Worm (Caenorhabditis elegans) whole organism, young adult: ENCODE measurements around the gene F16B12.4.
A peak's percentile ranks its signal among the peaks of the same experiment; 100 is the strongest.

Source experiments
- B0019.2 ChIP-seq: fragments of 200-800 bp; sonication (Bioruptor generic); conservative IDR thresholded peaks from 2 replicates; pipeline ENCODE4 v1.3.6; 2022; ENCODE audit warnings: missing genetic modification reagents, missing genetic modification characterization, missing compliant biosample characterization
- C06A6.2 ChIP-seq: fragments of 200-800 bp; sonication (Bioruptor generic); conservative IDR thresholded peaks from 2 replicates; pipeline ENCODE4 v1.3.6; 2022; ENCODE audit warnings: missing genetic modification characterization, missing compliant biosample characterization
- C17E4.6 ChIP-seq: fragments of 200-800 bp; sonication (Bioruptor generic); IDR thresholded peaks from 2 replicates; pipeline ENCODE4 v1.3.6; 2022; ENCODE audit warnings: missing genetic modification reagents, missing genetic modification characterization, missing compliant biosample characterization
- F39B2.1 ChIP-seq: fragments of 200-800 bp; sonication (Bioruptor generic); IDR thresholded peaks from 2 replicates; pipeline ENCODE4 v1.3.6; 2022; ENCODE audit warnings: missing genetic modification reagents, missing genetic modification characterization, missing compliant biosample characterization
- F57C9.4 ChIP-seq: sonication (generic microtip); optimal IDR thresholded peaks from 2 replicates; lab custom pipeline; 2017; ENCODE audit warnings: mild to moderate bottlenecking, missing genetic modification characterization, missing compliant biosample characterization
- K11D2.4 ChIP-seq: fragments of 200-800 bp; sonication (Bioruptor generic); IDR thresholded peaks from 2 replicates; pipeline ENCODE4 v1.3.6; 2022; ENCODE audit warnings: missing genetic modification reagents, missing genetic modification characterization, missing compliant biosample characterization
- T07F8.4 ChIP-seq: sonication (generic microtip); optimal IDR thresholded peaks from 2 replicates; lab custom pipeline; 2016; ENCODE audit warnings: mild to moderate bottlenecking, missing genetic modification characterization, moderate library complexity, missing compliant biosample characterization
- Y67H2A.10 ChIP-seq: fragments of 200-800 bp; sonication (Bioruptor generic); conservative IDR thresholded peaks from 2 replicates; pipeline ENCODE4 v1.3.6; 2022; ENCODE audit warnings: missing genetic modification reagents, missing genetic modification characterization, missing compliant biosample characterization
- Y95B8A.8 ChIP-seq: fragments of 200-800 bp; sonication (Bioruptor generic); IDR thresholded peaks from 2 replicates; pipeline ENCODE4 v1.3.6; 2022; ENCODE audit warnings: missing genetic modification reagents, missing genetic modification characterization, missing compliant biosample characterization
- akir-1 ChIP-seq: fragments of 200-800 bp; sonication (Bioruptor generic); optimal IDR thresholded peaks from 2 replicates; lab custom pipeline; 2018; ENCODE audit warnings: mild to moderate bottlenecking, missing genetic modification characterization, moderate library complexity, missing compliant biosample characterization
- aptf-2 ChIP-seq: fragments of 200-800 bp; sonication (Bioruptor generic); conservative IDR thresholded peaks from 2 replicates; pipeline ENCODE4 v1.3.6; 2022; ENCODE audit warnings: missing genetic modification reagents, missing genetic modification characterization, missing compliant biosample characterization
- attf-5 ChIP-seq: fragments of 200-800 bp; sonication (Bioruptor generic); optimal IDR thresholded peaks from 2 replicates; lab custom pipeline; 2018; ENCODE audit warnings: mild to moderate bottlenecking, missing genetic modification characterization, missing compliant biosample characterization
- ceh-27 ChIP-seq: fragments of 200-800 bp; sonication (Bioruptor generic); optimal IDR thresholded peaks from 2 replicates; lab custom pipeline; 2018; ENCODE audit warnings: mild to moderate bottlenecking, missing genetic modification characterization, moderate library complexity, missing compliant biosample characterization
- ceh-58 ChIP-seq: fragments of 200-800 bp; sonication (Bioruptor generic); IDR thresholded peaks from 2 replicates; pipeline ENCODE4 v1.3.6; 2022; ENCODE audit warnings: missing genetic modification characterization, missing compliant biosample characterization
- chd-7 ChIP-seq: sonication (generic microtip); optimal IDR thresholded peaks from 2 replicates; lab custom pipeline; 2016; ENCODE audit warnings: mild to moderate bottlenecking, missing genetic modification characterization, moderate library complexity, missing compliant biosample characterization
- efl-1 ChIP-seq: fragments of 150-350 bp; optimal IDR thresholded peaks from 2 replicates; lab custom pipeline; 2014; ENCODE audit warnings: missing biosample characterization, missing genetic modification reagents, missing genetic modification characterization
- egl-18 ChIP-seq: fragments of 200-800 bp; sonication (Bioruptor generic); IDR thresholded peaks from 2 replicates; pipeline ENCODE4 v1.3.6; 2022; ENCODE audit warnings: missing genetic modification reagents, missing genetic modification characterization, missing compliant biosample characterization
- egl-44 ChIP-seq: fragments of 200-800 bp; sonication (Bioruptor generic); IDR thresholded peaks from 2 replicates; pipeline ENCODE4 v1.3.6; 2022; ENCODE audit warnings: missing genetic modification reagents, missing genetic modification characterization, missing compliant biosample characterization
- ets-4 ChIP-seq: fragments of 200-800 bp; sonication (Bioruptor generic); optimal IDR thresholded peaks from 2 replicates; lab custom pipeline; 2018; ENCODE audit warnings: mild to moderate bottlenecking, missing genetic modification characterization, missing compliant biosample characterization
- him-1 ChIP-seq: sonication (generic microtip); optimal IDR thresholded peaks from 2 replicates; lab custom pipeline; 2016; ENCODE audit warnings: missing genotype, missing genetic modification reagents, missing genetic modification characterization, missing compliant biosample characterization
- hlh-26 ChIP-seq: fragments of 200-800 bp; sonication (Bioruptor generic); conservative IDR thresholded peaks from 2 replicates; pipeline ENCODE4 v1.3.6; 2022; ENCODE audit warnings: missing genetic modification reagents, missing genetic modification characterization, missing compliant biosample characterization
- hrde-1 ChIP-seq: sonication (generic microtip); optimal IDR thresholded peaks from 2 replicates; lab custom pipeline; 2016; ENCODE audit warnings: missing genetic modification characterization, mild to moderate bottlenecking, missing compliant biosample characterization, moderate library complexity, missing genotype, missing genetic modification reagents, borderline replicate concordance
- lin-40 ChIP-seq: sonication (generic microtip); optimal IDR thresholded peaks from 2 replicates; lab custom pipeline; 2016; ENCODE audit warnings: missing genetic modification characterization, mild to moderate bottlenecking, missing compliant biosample characterization, missing genotype, missing genetic modification reagents
- lsl-1 ChIP-seq: fragments of 200-800 bp; sonication (Bioruptor generic); optimal IDR thresholded peaks from 2 replicates; lab custom pipeline; 2018; ENCODE audit warnings: mild to moderate bottlenecking, missing genetic modification characterization, moderate library complexity, missing compliant biosample characterization
- madf-3 ChIP-seq: fragments of 200-800 bp; sonication (Bioruptor generic); IDR thresholded peaks from 2 replicates; pipeline ENCODE4 v1.3.6; 2022; ENCODE audit warnings: missing genetic modification reagents, missing genetic modification characterization, missing compliant biosample characterization
- madf-6 ChIP-seq: fragments of 200-800 bp; sonication (Bioruptor generic); IDR thresholded peaks from 2 replicates; pipeline ENCODE4 v1.3.6; 2022; ENCODE audit warnings: missing genetic modification reagents, missing genetic modification characterization, missing compliant biosample characterization
- madf-8 ChIP-seq: fragments of 200-800 bp; sonication (Bioruptor generic); conservative IDR thresholded peaks from 2 replicates; pipeline ENCODE4 v1.3.6; 2022; ENCODE audit warnings: missing genetic modification reagents, missing genetic modification characterization, missing compliant biosample characterization
- mxl-1 ChIP-seq: sonication (generic microtip); optimal IDR thresholded peaks from 2 replicates; lab custom pipeline; 2016; ENCODE audit warnings: missing genetic modification characterization, missing compliant biosample characterization
- nfya-1 ChIP-seq: sonication (generic microtip); optimal IDR thresholded peaks from 2 replicates; lab custom pipeline; 2017; ENCODE audit warnings: antibody characterized with exemption, missing compliant biosample characterization, missing genetic modification characterization, borderline replicate concordance; ENCODE audit not compliant: insufficient read depth
- nhr-179 ChIP-seq: sonication (generic microtip); optimal IDR thresholded peaks from 2 replicates; lab custom pipeline; 2016; ENCODE audit warnings: mild to moderate bottlenecking, missing genetic modification characterization, missing compliant biosample characterization
- pha-4 ChIP-seq: fragments of 150-350 bp; sonication (generic microtip); optimal IDR thresholded peaks from 2 replicates; lab custom pipeline; 2014; ENCODE audit warnings: missing biosample characterization, missing genetic modification reagents, missing genetic modification characterization
- rec-8 ChIP-seq, 2 experiments: sonication (generic microtip); optimal IDR thresholded peaks; 2 replicates each; lab custom pipeline; 2016; ENCODE audit warnings: mild to moderate bottlenecking in 2 of 2, missing genetic modification characterization in 2 of 2, missing genetic modification reagents in 2 of 2, missing genotype in 2 of 2, missing biosample characterization in 1 of 2, missing compliant biosample characterization in 1 of 2, moderate library complexity in 1 of 2
- snpc-1.3 ChIP-seq: sonication (generic microtip); optimal IDR thresholded peaks from 2 replicates; lab custom pipeline; 2017; ENCODE audit warnings: missing genetic modification characterization, mild to moderate bottlenecking, missing compliant biosample characterization, antibody characterized with exemption, moderate library complexity, missing genotype, missing genetic modification reagents; ENCODE audit not compliant: insufficient read depth
- snpc-4 ChIP-seq, 5 experiments: fragments of 150-350 bp in 1 of 5; sonication (generic microtip) in 4 of 5; optimal IDR thresholded peaks; 2 replicates each; lab custom pipeline; 2014 to 2018; ENCODE audit warnings: missing genetic modification characterization in 5 of 5, missing biosample characterization in 3 of 5, antibody characterized with exemption in 2 of 5, mild to moderate bottlenecking in 2 of 5, missing compliant biosample characterization in 2 of 5, missing genotype in 2 of 5, moderate library complexity in 2 of 5, missing genetic modification reagents in 1 of 5
- somi-1 ChIP-seq: fragments of 200-800 bp; sonication (Bioruptor generic); optimal IDR thresholded peaks from 2 replicates; lab custom pipeline; 2018; ENCODE audit warnings: mild to moderate bottlenecking, missing genetic modification characterization, missing compliant biosample characterization
- unc-62 ChIP-seq: fragments of 150-350 bp; optimal IDR thresholded peaks from 2 replicates; lab custom pipeline; 2014; ENCODE audit warnings: missing biosample characterization, missing genetic modification reagents, missing genetic modification characterization
- zfh-2 ChIP-seq: fragments of 200-800 bp; sonication (Bioruptor generic); conservative IDR thresholded peaks from 2 replicates; pipeline ENCODE4 v1.3.6; 2022; ENCODE audit warnings: missing genetic modification reagents, missing genetic modification characterization, missing compliant biosample characterization
- ztf-18 ChIP-seq: sonication (generic microtip); optimal IDR thresholded peaks from 2 replicates; lab custom pipeline; 2016; ENCODE audit warnings: missing genotype, mild to moderate bottlenecking, missing genetic modification characterization, missing compliant biosample characterization
- ztf-28 ChIP-seq: fragments of 200-800 bp; sonication (Bioruptor generic); IDR thresholded peaks from 2 replicates; pipeline ENCODE4 v1.3.6; 2022; ENCODE audit warnings: missing genetic modification reagents, missing genetic modification characterization, missing compliant biosample characterization
- ztf-3 ChIP-seq: fragments of 200-800 bp; sonication (Bioruptor generic); optimal IDR thresholded peaks from 2 replicates; lab custom pipeline; 2018; ENCODE audit warnings: mild to moderate bottlenecking, missing genetic modification characterization, missing compliant biosample characterization

F16B12.4 gene

DNA sequence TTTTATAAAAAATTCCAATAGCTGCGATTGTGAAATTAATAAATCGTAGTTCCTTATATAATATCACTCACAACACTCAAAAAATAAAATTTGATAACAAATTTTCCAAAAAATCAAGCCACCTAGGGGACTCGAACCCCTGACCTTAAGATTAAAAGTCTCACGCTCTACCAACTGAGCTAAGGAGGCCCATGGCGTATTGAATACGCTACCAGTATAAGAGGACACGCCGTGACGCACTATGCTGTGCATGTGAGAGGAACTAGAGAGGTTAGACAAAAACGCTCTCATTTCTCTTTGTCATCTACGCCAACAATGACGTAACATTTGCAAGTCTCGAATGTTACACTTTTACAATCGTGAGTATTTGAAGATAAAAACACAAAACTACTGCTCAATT, 34.6 kb downstream of the F16B12.4 start (continued):
- TF ChIP-seq egl-44 (peak; percentile 96), C06A6.2 (GFP tag; lab: Robert Waterston, UW) (peak; percentile 79), hlh-26 (GFP tag; lab: Robert Waterston, UW) (0 out of 2 replicates have a peak, but pooled peaks have one; percentile 49), T07F8.4 (tag; lab: Kevin White, UChicago) (peak; percentile 90), F39B2.1 (GFP tag; lab: Robert Waterston, UW) (peak; percentile 62; the same call in 1 of the 2 replicates), aptf-2 (GFP tag; lab: Robert Waterston, UW) (0 out of 2 replicates have a peak, but pooled peaks have one; percentile 41), ztf-18 (tag; lab: Kevin White, UChicago) (peak; percentile 83), nhr-179 (peak; percentile 41), C17E4.6 (GFP tag; lab: Robert Waterston, UW) (no peak; the same call in 1 of the 2 replicates), madf-3 (GFP tag; lab: Robert Waterston, UW) (peak; percentile 78; the same call in 1 of the 2 replicates), ets-4 (GFP tag; lab: Kevin White, UChicago) (peak; percentile 36), F57C9.4 (tag; lab: Kevin White, UChicago) (peak; percentile 23), efl-1 (no peak), madf-6 (GFP tag; lab: Robert Waterston, UW) (no peak; the same call in 1 of the 2 replicates), unc-62 (GFP tag; lab: Kevin White, UChicago) (no peak), zfh-2 (GFP tag; lab: Robert Waterston, UW) (no peak), mxl-1 (tag; lab: Kevin White, UChicago) (peak; percentile 96), ztf-28 (peak; percentile 84), him-1 (tag; lab: Kevin White, UChicago) (peak; percentile 86), hrde-1 (tag; lab: Kevin White, UChicago) (peak; percentile 60), lsl-1 (peak; percentile 41), snpc-1.3 (tag; lab: Kevin White, UChicago) (peak; percentile 92), K11D2.4 (GFP tag; lab: Robert Waterston, UW) (peak; percentile 90), ztf-3 (GFP tag; lab: Kevin White, UChicago) (peak; percentile 61), ceh-58 (peak; percentile 94; the same call in 1 of the 2 replicates), lin-40 (peak; percentile 91), somi-1 (peak; percentile 90), egl-18 (GFP tag; lab: Robert Waterston, UW) (peak; percentile 84), attf-5 (peak; percentile 84), B0019.2 (GFP tag; lab: Robert Waterston, UW) (peak; percentile 58; the same call in 1 of the 2 replicates), chd-7 (tag; lab: Kevin White, UChicago) (peak; percentile 88), Y95B8A.8 (GFP tag; lab: Robert Waterston, UW) (peak; percentile 74; the same call in 1 of the 2 replicates), madf-8 (GFP tag; lab: Robert Waterston, UW) (no peak), ceh-27 (GFP tag; lab: Kevin White, UChicago) (peak; percentile 84), nfya-1 (tag; lab: Kevin White, UChicago) (no peak), pha-4 (no peak), rec-8 (tag; optimal IDR thresholded peaks at IDR 0.05; lab: Kevin White, UChicago) (peak; percentile 72 to 89), akir-1 (GFP tag; lab: Kevin White, UChicago) (no peak)
- TF ChIP-seq, all 124 proteins: peak for 104

DNA sequence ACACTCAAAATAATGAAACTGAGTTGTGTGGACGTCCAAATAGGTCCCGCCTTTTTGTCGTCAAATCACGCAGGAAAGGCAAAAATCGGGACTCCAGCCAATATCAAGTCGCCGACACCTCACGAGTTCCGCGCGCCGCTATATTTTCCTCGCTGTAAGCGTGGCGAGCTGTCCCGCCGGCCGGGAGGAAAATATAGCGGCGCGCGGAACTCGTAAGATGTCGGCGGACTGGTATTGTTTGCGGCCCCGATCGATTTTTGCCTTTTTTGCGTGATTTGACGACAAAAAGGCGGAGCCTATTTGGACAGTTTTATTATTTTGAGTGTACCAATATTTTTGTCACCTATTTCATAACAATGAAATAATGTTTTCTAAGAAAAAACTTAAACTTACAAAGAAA, 35.7 kb downstream of the F16B12.4 start:
- no peak for TF ChIP-seq Y67H2A.10
- no peak for TF ChIP-seq snpc-4 (GFP tag; optimal IDR thresholded peaks at IDR 0.05; lab: Kevin White, UChicago)
- peak in 2 of 4 experiments; percentile 58 to 64 for TF ChIP-seq snpc-4 (tag; optimal IDR thresholded peaks at IDR 0.05; lab: Kevin White, UChicago)
